Fruit fly (Drosophila melanogaster) whole organism, embryonic: ENCODE results near the gene CG9426.

ENCODE experiments used
- ATbp ChIP-seq: fragments of 200-800 bp; sonication (Bioruptor generic); optimal IDR thresholded peaks from 2 replicates; lab custom pipeline; 2017; ENCODE audit warnings: missing biosample characterization, mild to moderate bottlenecking, missing genetic modification characterization, missing genetic modification reagents
- Adf1 ChIP-seq: fragments of 200-800 bp; sonication (Bioruptor generic); IDR thresholded peaks from 2 replicates; pipeline ENCODE4 v1.3.6; 2022; ENCODE audit warnings: missing biosample characterization, missing genetic modification characterization
- CG12071 ChIP-seq: fragments of 200-800 bp; sonication (Bioruptor generic); optimal IDR thresholded peaks from 3 replicates; lab custom pipeline; 2018; ENCODE audit warnings: missing biosample characterization, mild to moderate bottlenecking, missing genetic modification characterization
- CG12155 ChIP-seq: fragments of 200-800 bp; sonication (Bioruptor generic); optimal IDR thresholded peaks from 3 replicates; lab custom pipeline; 2016; ENCODE audit warnings: missing biosample characterization, missing genetic modification characterization
- CG13424 ChIP-seq: fragments of 200-800 bp; sonication (Bioruptor generic); optimal IDR thresholded peaks from 2 replicates; lab custom pipeline; 2019; ENCODE audit warnings: missing biosample characterization, mild to moderate bottlenecking, missing genetic modification characterization, moderate library complexity
- CG13624 ChIP-seq: fragments of 200-800 bp; sonication (Bioruptor generic); optimal IDR thresholded peaks from 2 replicates; lab custom pipeline; 2016; ENCODE audit warnings: missing biosample characterization, missing genetic modification characterization
- CG15011 ChIP-seq: fragments of 200-800 bp; sonication (Bioruptor generic); optimal IDR thresholded peaks from 3 replicates; lab custom pipeline; 2018; ENCODE audit warnings: missing biosample characterization, mild to moderate bottlenecking, missing genetic modification characterization
- CG15514 ChIP-seq: fragments of 200-800 bp; sonication (Bioruptor generic); optimal IDR thresholded peaks from 3 replicates; lab custom pipeline; 2017; ENCODE audit warnings: missing biosample characterization, missing genetic modification characterization, mild to moderate bottlenecking, moderate library complexity, missing genetic modification reagents
- CG31224 ChIP-seq: fragments of 200-800 bp; sonication (Bioruptor generic); IDR thresholded peaks from 2 replicates; pipeline ENCODE4 v1.3.6; 2022; ENCODE audit warnings: missing biosample characterization, missing genetic modification characterization
- CG31441 ChIP-seq: fragments of 200-800 bp; sonication (Bioruptor generic); IDR thresholded peaks from 2 replicates; pipeline ENCODE4 v1.3.6; 2022; ENCODE audit warnings: missing biosample characterization, missing genetic modification characterization
- CG32532 ChIP-seq: fragments of 200-800 bp; sonication (Bioruptor generic); IDR thresholded peaks from 2 replicates; pipeline ENCODE4 v1.3.6; 2022; ENCODE audit warnings: missing biosample characterization, missing genetic modification characterization
- CG33213 ChIP-seq: fragments of 200-800 bp; sonication (Bioruptor generic); optimal IDR thresholded peaks from 3 replicates; lab custom pipeline; 2016; ENCODE audit warnings: missing biosample characterization, missing genetic modification characterization
- CG3407 ChIP-seq: fragments of 200-800 bp; sonication (Bioruptor generic); optimal IDR thresholded peaks from 2 replicates; lab custom pipeline; 2018; ENCODE audit warnings: missing biosample characterization, mild to moderate bottlenecking, missing genetic modification characterization
- CG4617 ChIP-seq: fragments of 200-800 bp; sonication (Bioruptor generic); optimal IDR thresholded peaks from 3 replicates; lab custom pipeline; 2016; ENCODE audit warnings: missing biosample characterization, missing genetic modification characterization, borderline replicate concordance
- CG4820 ChIP-seq: fragments of 200-800 bp; sonication (Bioruptor generic); optimal IDR thresholded peaks from 3 replicates; lab custom pipeline; 2016; ENCODE audit warnings: missing biosample characterization, missing genetic modification characterization
- CG6689 ChIP-seq: fragments of 200-800 bp; sonication (Bioruptor generic); IDR thresholded peaks from 2 replicates; pipeline ENCODE4 v1.3.6; 2022; ENCODE audit warnings: missing biosample characterization, missing genetic modification characterization
- CG6791 ChIP-seq: fragments of 200-800 bp; sonication (Bioruptor generic); IDR thresholded peaks from 3 replicates; pipeline ENCODE4 v1.3.6; 2022; ENCODE audit warnings: missing biosample characterization, missing genetic modification characterization; ENCODE audit not compliant: partially characterized antibody
- CG6813 ChIP-seq: fragments of 200-800 bp; sonication (Bioruptor generic); optimal IDR thresholded peaks from 2 replicates; lab custom pipeline; 2017; ENCODE audit warnings: missing biosample characterization, missing genetic modification characterization, mild to moderate bottlenecking, moderate library complexity, missing genetic modification reagents
- CG7963 ChIP-seq: fragments of 200-800 bp; sonication (Bioruptor generic); IDR thresholded peaks from 3 replicates; pipeline ENCODE4 v1.3.6; 2022; ENCODE audit warnings: missing biosample characterization, missing genetic modification characterization; ENCODE audit not compliant: partially characterized antibody
- CG9727 ChIP-seq: fragments of 200-800 bp; sonication (Bioruptor generic); optimal IDR thresholded peaks from 3 replicates; lab custom pipeline; 2017; ENCODE audit warnings: missing biosample characterization, mild to moderate bottlenecking, missing genetic modification characterization
- CG9932 ChIP-seq: fragments of 200-800 bp; sonication (Bioruptor generic); IDR thresholded peaks from 2 replicates; pipeline ENCODE4 v1.3.6; 2022; ENCODE audit warnings: missing biosample characterization, missing genetic modification characterization
- Dfd ChIP-seq, 2 experiments: fragments of >200 bp; optimal IDR thresholded peaks; 2 replicates each; lab custom pipeline; 2017; ENCODE audit warnings: missing biosample characterization in 2 of 2, missing genetic modification characterization in 2 of 2
- Dip2 ChIP-seq: fragments of 200-800 bp; sonication (Bioruptor generic); IDR thresholded peaks from 2 replicates; pipeline ENCODE4 v1.3.6; 2022; ENCODE audit warnings: missing biosample characterization, missing genetic modification characterization
- GATAe ChIP-seq: fragments of 200-800 bp; sonication (Bioruptor generic); conservative IDR thresholded peaks from 2 replicates; pipeline ENCODE4 v1.3.6; 2022; ENCODE audit warnings: missing biosample characterization, missing genetic modification characterization
- Hey ChIP-seq: fragments of 200-800 bp; sonication (Bioruptor generic); optimal IDR thresholded peaks from 3 replicates; lab custom pipeline; 2018; ENCODE audit warnings: missing biosample characterization, mild to moderate bottlenecking, missing genetic modification characterization
- Hr39 ChIP-seq: fragments of >200 bp; optimal IDR thresholded peaks from 2 replicates; lab custom pipeline; 2017
- Jarid2 ChIP-seq: fragments of 200-800 bp; sonication (Bioruptor generic); optimal IDR thresholded peaks from 3 replicates; lab custom pipeline; 2017; ENCODE audit warnings: mild to moderate bottlenecking, missing biosample characterization, missing genetic modification reagents, missing genetic modification characterization
- MBD-R2 ChIP-seq: fragments of 200-800 bp; sonication (Bioruptor generic); IDR thresholded peaks from 2 replicates; pipeline ENCODE4 v1.3.6; 2022; ENCODE audit warnings: missing biosample characterization, missing genetic modification characterization
- Med ChIP-seq: fragments of 200-800 bp; sonication (Bioruptor generic); peaks from one replicate; lab custom pipeline; 2016; ENCODE audit warnings: missing biosample characterization, missing genetic modification characterization, mild to moderate bottlenecking, inconsistent platforms, moderate library complexity
- NC2β ChIP-seq: fragments of 200-800 bp; sonication (Bioruptor generic); optimal IDR thresholded peaks from 2 replicates; lab custom pipeline; 2016; ENCODE audit warnings: missing biosample characterization, missing genetic modification characterization
- Rx ChIP-seq: fragments of 200-800 bp; sonication (Bioruptor generic); IDR thresholded peaks from 2 replicates; pipeline ENCODE4 v1.3.6; 2022; ENCODE audit warnings: missing biosample characterization, missing genetic modification characterization
- Six4 ChIP-seq: fragments of 200-800 bp; sonication (Bioruptor generic); optimal IDR thresholded peaks from 2 replicates; lab custom pipeline; 2016; ENCODE audit warnings: missing biosample characterization, missing genetic modification characterization
- Sry-δ ChIP-seq: fragments of 200-800 bp; sonication (Bioruptor generic); optimal IDR thresholded peaks from 2 replicates; lab custom pipeline; 2016; ENCODE audit warnings: missing biosample characterization, missing genetic modification characterization
- Tbp ChIP-seq: fragments of >200 bp; optimal IDR thresholded peaks from 2 replicates; lab custom pipeline; 2018; ENCODE audit warnings: missing biosample characterization, missing genetic modification characterization
- Xbp1 ChIP-seq: fragments of 200-800 bp; sonication (Bioruptor generic); optimal IDR thresholded peaks from 3 replicates; lab custom pipeline; 2016; ENCODE audit warnings: missing biosample characterization, mild to moderate bottlenecking, missing genetic modification characterization
- YL-1 ChIP-seq: fragments of 200-800 bp; sonication (Bioruptor generic); optimal IDR thresholded peaks from 3 replicates; lab custom pipeline; 2017; ENCODE audit warnings: missing biosample characterization, mild to moderate bottlenecking, missing genetic modification characterization
- dan ChIP-seq: fragments of 200-800 bp; sonication (Bioruptor generic); IDR thresholded peaks from 2 replicates; pipeline ENCODE4 v1.3.6; 2022; ENCODE audit warnings: missing biosample characterization, missing genetic modification characterization
- esg ChIP-seq: fragments of 200-800 bp; sonication (Bioruptor generic); conservative IDR thresholded peaks from 2 replicates; pipeline ENCODE4 v1.3.6; 2022; ENCODE audit warnings: missing biosample characterization, missing genetic modification characterization
- eyg ChIP-seq: fragments of 200-800 bp; sonication (Bioruptor generic); optimal IDR thresholded peaks from 3 replicates; lab custom pipeline; 2016; ENCODE audit warnings: missing biosample characterization, missing genetic modification characterization
- grn ChIP-seq: fragments of 200-800 bp; sonication (Bioruptor generic); optimal IDR thresholded peaks from 3 replicates; lab custom pipeline; 2017; ENCODE audit warnings: missing biosample characterization, missing genetic modification characterization
- otp ChIP-seq: fragments of 200-800 bp; sonication (Bioruptor generic); IDR thresholded peaks from 3 replicates; pipeline ENCODE4, ENCODE4 v1.3.6; 2022; ENCODE audit warnings: missing biosample characterization, missing genetic modification characterization
- pan ChIP-seq, 4 experiments: fragments of >200 bp in 3 of 4; fragments of 200-800 bp in 1 of 4; sonication (Bioruptor generic) in 1 of 4; optimal IDR thresholded peaks in 3 of 4; IDR thresholded peaks in 1 of 4; 2 replicates each; pipeline versions ENCODE4 v1.3.6 to Lab custom; 2017 to 2022; ENCODE audit warnings: missing biosample characterization in 2 of 4, missing genetic modification characterization in 2 of 4, mixed read lengths in 1 of 4
- sd ChIP-seq: fragments of 200-800 bp; sonication (Bioruptor generic); optimal IDR thresholded peaks from 3 replicates; lab custom pipeline; 2018; ENCODE audit warnings: missing biosample characterization, mild to moderate bottlenecking, missing genetic modification characterization, moderate library complexity
- sna ChIP-seq: fragments of 200-800 bp; sonication (Bioruptor generic); IDR thresholded peaks from 2 replicates; pipeline ENCODE4 v1.3.6; 2022; ENCODE audit warnings: missing biosample characterization, missing genetic modification characterization; ENCODE audit not compliant: partially characterized antibody
- trh ChIP-seq: fragments of 200-800 bp; sonication (Bioruptor generic); optimal IDR thresholded peaks from 2 replicates; lab custom pipeline; 2016; ENCODE audit warnings: missing biosample characterization, missing genetic modification characterization
- wor ChIP-seq: fragments of 200-800 bp; sonication (Bioruptor generic); IDR thresholded peaks from 2 replicates; pipeline ENCODE4 v1.3.6; 2022; ENCODE audit warnings: missing biosample characterization, missing genetic modification characterization
- yki ChIP-seq: fragments of >200 bp; optimal IDR thresholded peaks from 3 replicates; lab custom pipeline; 2018
- zf30C ChIP-seq: fragments of 200-800 bp; sonication (Bioruptor generic); optimal IDR thresholded peaks from 3 replicates; lab custom pipeline; 2018; ENCODE audit warnings: missing biosample characterization, mild to moderate bottlenecking, missing genetic modification characterization
- zfh1 ChIP-seq: fragments of 200-800 bp; sonication (Bioruptor generic); IDR thresholded peaks from 3 replicates; pipeline ENCODE4 v1.3.6; 2022; ENCODE audit warnings: missing biosample characterization, missing genetic modification characterization
- zfh2 ChIP-seq: fragments of 200-800 bp; sonication (Bioruptor generic); optimal IDR thresholded peaks from 2 replicates; lab custom pipeline; 2016; ENCODE audit warnings: missing biosample characterization, missing genetic modification characterization

CG9426 gene

dm6 chr2L:13176701-13177249 is 42.9 kb downstream of the CG9426 start, which contains the start of the genes Sfmbt and CG5439 (continued):
- peak; percentile 40 for TF ChIP-seq CG33213 (GFP tag; lab: Kevin White, UChicago)
- TF ChIP-seq ATbp: no peak
- no peak for TF ChIP-seq Hey (tag; lab: Kevin White, UChicago)
- TF ChIP-seq CG9727: peak; percentile 79
- TF ChIP-seq Jarid2: no peak
- TF ChIP-seq CG12155: peak; percentile 81
- peak; percentile 90 for TF ChIP-seq CG9932
- TF ChIP-seq Xbp1 (GFP tag; lab: Kevin White, UChicago): peak; percentile 87
- TF ChIP-seq CG31224 (GFP tag; lab: Robert Waterston, UW): peak; percentile 40; the same call in 1 of the 2 replicates
- TF ChIP-seq MBD-R2 (GFP tag; lab: Robert Waterston, UW): peak; percentile 80
- no peak for TF ChIP-seq CG12071 (GFP tag; lab: Kevin White, UChicago)
- TF ChIP-seq esg: peak; percentile 70
- TF ChIP-seq otp (GFP tag; lab: Robert Waterston, UW): no peak
- peak; percentile 100 for TF ChIP-seq CG31441 (GFP tag; lab: Robert Waterston, UW)
- TF ChIP-seq Med: peak; percentile 96
- no peak for TF ChIP-seq CG6813 (GFP tag; lab: Kevin White, UChicago)
- peak; percentile 88 for TF ChIP-seq CG4617 (GFP tag; lab: Kevin White, UChicago)
- no peak for TF ChIP-seq zf30C (GFP tag; lab: Kevin White, UChicago)
- no peak for TF ChIP-seq yki (lab: Kevin White, UChicago)
- 0 out of 2 replicates have a peak, but pooled peaks have one; percentile 28 for TF ChIP-seq wor (GFP tag; lab: Robert Waterston, UW)
- TF ChIP-seq CG3407 (GFP tag; lab: Kevin White, UChicago): no peak
- TF ChIP-seq CG6689 (GFP tag; lab: Robert Waterston, UW): peak; percentile 66
- peak; percentile 62 for TF ChIP-seq CG15514
- no peak for TF ChIP-seq pan (optimal IDR thresholded peaks at IDR 0.05; lab: Kevin White, UChicago)
- peak in 1 of 2 experiments; percentile 15 for TF ChIP-seq pan (GFP tag; optimal IDR thresholded peaks at IDR 0.05 in 1 of 2, IDR thresholded peaks at IDR 0.05 in 1 of 2)
- TF ChIP-seq CG4820 (GFP tag; lab: Kevin White, UChicago): peak; percentile 73
- TF ChIP-seq sna (GFP tag; lab: Robert Waterston, UW): no peak; the same call in 1 of the 2 replicates
- no peak for TF ChIP-seq CG15011
- peak; percentile 12 for TF ChIP-seq Six4
- no peak for TF ChIP-seq sd (tag; lab: Kevin White, UChicago)
- no peak for TF ChIP-seq grn
- TF ChIP-seq zfh2 (GFP tag; lab: Kevin White, UChicago): peak; percentile 94
- peak; percentile 81 for TF ChIP-seq CG13424 (tag; lab: Kevin White, UChicago)
- TF ChIP-seq Adf1 (GFP tag; lab: Robert Waterston, UW): peak; percentile 21; the same call in 1 of the 2 replicates
- TF ChIP-seq Dfd (GFP tag; optimal IDR thresholded peaks at IDR 0.05; lab: Kevin White, UChicago): no peak
- no peak; the same call in 1 of the 2 replicates for TF ChIP-seq Rx (GFP tag; lab: Robert Waterston, UW)
- TF ChIP-seq dan (GFP tag; lab: Robert Waterston, UW): no peak
- no peak for TF ChIP-seq Hr39 (lab: Kevin White, UChicago)
- TF ChIP-seq CG6791 (GFP tag; lab: Robert Waterston, UW): 0 out of 3 replicates have a peak, but pooled peaks have one; percentile 35
- peak; percentile 22; the same call in 1 of the 2 replicates for TF ChIP-seq GATAe
- TF ChIP-seq zfh1: 0 out of 3 replicates have a peak, but pooled peaks have one; percentile 8
- peak; percentile 57 for TF ChIP-seq NC2β (GFP tag; lab: Kevin White, UChicago)
- no peak for TF ChIP-seq Tbp (GFP tag; lab: Kevin White, UChicago)
- TF ChIP-seq Dip2 (GFP tag; lab: Robert Waterston, UW): no peak
- peak; percentile 82 for TF ChIP-seq CG13624 (GFP tag; lab: Kevin White, UChicago)
- peak; percentile 64 for TF ChIP-seq trh (GFP tag; lab: Kevin White, UChicago)
- TF ChIP-seq CG7963 (GFP tag; lab: Robert Waterston, UW): no peak
- peak; percentile 51 for TF ChIP-seq eyg (GFP tag; lab: Kevin White, UChicago)
- TF ChIP-seq Sry-δ (GFP tag; lab: Kevin White, UChicago): peak; percentile 68
- TF ChIP-seq YL-1: peak; percentile 94
- peak; percentile 77 for TF ChIP-seq CG32532 (GFP tag; lab: Robert Waterston, UW)
